Worm (Caenorhabditis elegans) whole organism, midembryonic: ENCODE measurements around the gene C06E4.2.

Experiments
- T22C8.4 ChIP-seq: fragments of 200-800 bp; sonication (Bioruptor generic); IDR thresholded peaks from 2 replicates; pipeline ENCODE4 v1.3.6; 2022; ENCODE audit warnings: missing genetic modification characterization, missing compliant biosample characterization
- cog-1 ChIP-seq: sonication (generic microtip); optimal IDR thresholded peaks from 2 replicates; lab custom pipeline; 2016; ENCODE audit warnings: missing genetic modification characterization, missing compliant biosample characterization
- flt-1 ChIP-seq: fragments of 200-800 bp; sonication (Bioruptor generic); IDR thresholded peaks from 2 replicates; pipeline ENCODE4 v1.3.6; 2022; ENCODE audit warnings: missing genetic modification characterization, missing compliant biosample characterization
- klf-2 ChIP-seq: fragments of 200-800 bp; sonication (Bioruptor generic); conservative IDR thresholded peaks from 2 replicates; pipeline ENCODE4 v1.3.6; 2022; ENCODE audit warnings: missing genetic modification reagents, missing genetic modification characterization, missing compliant biosample characterization
- med-1 ChIP-seq: sonication (generic microtip); optimal IDR thresholded peaks from 2 replicates; lab custom pipeline; 2017; ENCODE audit warnings: missing genetic modification characterization, mild to moderate bottlenecking, missing compliant biosample characterization, antibody characterized with exemption, missing genetic modification reagents; ENCODE audit not compliant: insufficient read depth
- ref-1 ChIP-seq: fragments of 200-800 bp; sonication (Bioruptor generic); conservative IDR thresholded peaks from 2 replicates; pipeline ENCODE4 v1.3.6; 2022; ENCODE audit warnings: missing genetic modification reagents, missing genetic modification characterization, missing compliant biosample characterization
- tab-1 ChIP-seq: fragments of 200-800 bp; sonication (Bioruptor generic); IDR thresholded peaks from 2 replicates; pipeline ENCODE4 v1.3.6; 2022; ENCODE audit warnings: missing genetic modification characterization, missing compliant biosample characterization
- ztf-23 ChIP-seq: fragments of 200-800 bp; sonication (Bioruptor generic); IDR thresholded peaks from 2 replicates; pipeline ENCODE4 v1.3.6; 2022; ENCODE audit warnings: missing genetic modification reagents, missing genetic modification characterization, missing compliant biosample characterization
- ztf-29 ChIP-seq: fragments of 200-800 bp; sonication (Bioruptor generic); IDR thresholded peaks from 2 replicates; pipeline ENCODE4 v1.3.6; 2022; ENCODE audit warnings: missing genetic modification reagents, missing genetic modification characterization, missing compliant biosample characterization

DNA sequence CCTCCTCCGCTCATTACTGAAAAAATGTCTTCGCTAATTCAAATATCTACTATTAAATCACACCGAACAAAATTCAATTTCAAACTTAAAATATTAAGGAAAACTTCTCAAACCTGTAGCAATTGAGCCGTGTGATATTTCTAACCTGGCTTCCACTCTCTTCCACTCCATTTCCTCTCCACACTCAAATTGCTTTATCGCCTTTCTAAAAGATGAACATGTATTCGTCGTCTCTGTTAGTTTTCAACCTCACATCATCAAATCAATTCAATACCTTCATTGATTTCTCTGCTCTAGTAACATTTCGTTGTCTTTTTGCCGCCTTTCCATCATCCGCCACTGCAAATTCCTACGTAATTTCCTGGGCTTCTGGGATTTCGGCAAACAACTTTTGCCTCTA lies 15.2 kb downstream of the C06E4.2 start, which contains the start of gene F42C5.4:
- TF ChIP-seq med-1 (GFP tag; lab: Kevin White, UChicago) (no peak), tab-1 (GFP tag; lab: Robert Waterston, UW) (no peak), ztf-29 (GFP tag; lab: Robert Waterston, UW) (no peak), flt-1 (GFP tag; lab: Robert Waterston, UW) (no peak), cog-1 (tag; lab: Kevin White, UChicago) (no peak), klf-2 (GFP tag; lab: Robert Waterston, UW) (no peak), T22C8.4 (GFP tag; lab: Robert Waterston, UW) (no peak), ref-1 (GFP tag; lab: Robert Waterston, UW) (no peak), ztf-23 (GFP tag; lab: Robert Waterston, UW) (no peak)
